Worm (Caenorhabditis elegans): ENCODE results near the gene F56C9.3.

DNA sequence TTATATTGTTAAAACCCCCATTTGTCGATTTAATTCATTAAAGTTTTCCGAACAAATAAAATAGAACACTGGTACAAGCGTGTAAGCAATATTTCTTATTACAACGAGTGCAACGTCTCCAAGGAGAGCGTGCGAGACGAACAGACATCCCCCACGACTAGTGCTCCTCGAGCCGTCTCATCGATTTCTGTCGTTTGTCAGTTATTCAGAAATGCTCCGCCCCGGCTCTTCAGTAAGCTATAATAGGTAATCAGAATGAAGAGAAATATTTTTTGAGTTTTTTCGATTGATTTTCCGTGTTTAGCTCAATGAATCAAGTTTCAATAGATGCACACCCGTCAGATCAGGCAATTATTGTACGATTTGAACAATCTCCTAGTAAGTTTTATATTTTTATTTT lies 27.6 kb downstream of the F56C9.3 start, which contains the start of gene kap-1:
- TF ChIP-seq pat-9 (tag; optimal IDR thresholded peaks at IDR 0.05) (no peak), ceh-31 (tag; optimal IDR thresholded peaks at IDR 0.05) (no peak), sox-2 (GFP tag; IDR thresholded peaks at IDR 0.05) (no peak), unc-3 (GFP tag; conservative IDR thresholded peaks at IDR 0.05) (no peak), unc-3 (tag; optimal IDR thresholded peaks at IDR 0.05) (no peak), pqm-1 (tag; optimal IDR thresholded peaks at IDR 0.05) (no peak), hlh-15 (tag; optimal IDR thresholded peaks at IDR 0.05) (no peak), C08G9.2 (tag; optimal IDR thresholded peaks at IDR 0.05) (no peak), odd-2 (tag; optimal IDR thresholded peaks at IDR 0.05) (no peak), ama-1 (optimal IDR thresholded peaks at IDR 0.05) (no peak), ceh-2 (tag; optimal IDR thresholded peaks at IDR 0.05) (no peak), pha-4 (tag; optimal IDR thresholded peaks at IDR 0.05) (no peak)

Data from whole organism, late embryonic.